Fruit fly (Drosophila melanogaster) whole organism, pupa: ENCODE results near the gene mtgo.

Experiments
- CG8159 ChIP-seq: fragments of 200-800 bp; sonication (Bioruptor generic); optimal IDR thresholded peaks from 3 replicates; lab custom pipeline; 2018; ENCODE audit warnings: missing biosample characterization, mild to moderate bottlenecking, missing genetic modification characterization, moderate library complexity
- CG8301 ChIP-seq: fragments of 200-800 bp; sonication (Bioruptor generic); optimal IDR thresholded peaks from 2 replicates; lab custom pipeline; 2018; ENCODE audit warnings: missing biosample characterization, mild to moderate bottlenecking, missing genetic modification characterization

DNA sequence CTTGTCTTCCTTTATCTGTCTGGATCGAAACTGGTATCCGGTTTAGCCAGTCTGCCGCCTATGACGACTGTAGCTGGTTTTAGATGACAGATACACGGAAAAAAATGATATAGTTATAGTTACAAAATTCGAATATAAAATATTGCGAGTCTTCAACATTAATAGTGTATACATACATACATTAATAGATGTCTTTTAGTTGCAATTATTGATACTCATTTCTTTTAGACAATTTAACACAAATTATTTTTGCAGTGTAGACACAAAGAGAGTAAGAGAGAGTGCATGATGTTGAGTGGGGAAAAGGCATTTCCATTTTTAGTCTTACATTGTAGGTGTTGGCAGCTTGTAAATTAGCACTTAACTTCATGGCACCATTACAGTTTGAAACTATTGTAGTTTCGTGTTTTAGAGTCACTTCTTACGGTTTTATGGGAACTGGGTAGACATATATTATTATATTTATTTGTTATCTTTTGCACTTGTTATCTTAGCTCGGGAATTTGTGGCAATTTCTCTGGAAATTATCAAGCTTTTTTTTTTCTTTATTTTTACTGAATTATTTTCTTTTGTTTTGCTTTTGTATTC lies 49.5 kb upstream of the mtgo start:
- TF ChIP-seq CG8159 (tag; lab: Kevin White, UChicago) (no peak), CG8301 (tag; lab: Kevin White, UChicago) (no peak)
